Worm (Caenorhabditis elegans) whole organism, L1 larva: ENCODE data around the gene sri-27.

Experiments
- ama-1 ChIP-seq: fragments of 150-350 bp; optimal IDR thresholded peaks from 2 replicates; lab custom pipeline; 2014
- snpc-4 ChIP-seq: fragments of 150-350 bp; optimal IDR thresholded peaks from 2 replicates; lab custom pipeline; 2014; ENCODE audit warnings: missing biosample characterization, missing genetic modification characterization

DNA sequence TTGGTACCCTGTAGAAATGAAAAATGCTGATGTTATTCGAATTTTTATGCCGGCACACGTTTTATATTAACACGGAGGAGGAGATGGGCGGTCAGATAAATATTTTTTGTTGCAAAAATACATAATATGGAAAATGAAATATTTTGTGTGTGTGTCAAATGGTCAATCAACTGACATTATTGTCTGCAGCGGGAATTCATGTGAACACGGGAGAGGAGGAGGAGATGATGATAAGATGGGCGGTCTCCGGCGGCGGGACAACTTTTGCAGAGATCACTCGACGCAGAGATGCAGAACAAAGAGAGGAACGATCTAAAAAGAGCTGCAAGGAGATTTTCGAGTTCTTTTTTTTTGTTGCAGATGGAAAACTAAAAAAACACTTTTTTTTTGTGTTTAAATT is 46.3 kb downstream of the sri-27 start, which contains the start of gene dhs-13:
- TF ChIP-seq snpc-4 (no peak), ama-1 (lab: Kevin White, UChicago) (no peak)
